Worm (Caenorhabditis elegans) whole organism, L1 larva: ENCODE data around the gene sna-3.
A peak's percentile ranks its signal among the peaks of the same experiment; 100 is the strongest.

Experiments
- C04F5.9 ChIP-seq: sonication (generic microtip); optimal IDR thresholded peaks from 2 replicates; lab custom pipeline; 2016; ENCODE audit warnings: missing genetic modification characterization, missing compliant biosample characterization
- C16A3.4 ChIP-seq: fragments of 150-350 bp; optimal IDR thresholded peaks from 2 replicates; lab custom pipeline; 2014; ENCODE audit warnings: missing biosample characterization, missing genetic modification characterization
- C34B4.2 ChIP-seq: sonication (generic microtip); optimal IDR thresholded peaks from 2 replicates; lab custom pipeline; 2017; ENCODE audit warnings: mild to moderate bottlenecking, missing genetic modification characterization, missing compliant biosample characterization
- alr-1 ChIP-seq: fragments of 200-800 bp; sonication (Bioruptor generic); optimal IDR thresholded peaks from 2 replicates; lab custom pipeline; 2018; ENCODE audit warnings: borderline replicate concordance, mild to moderate bottlenecking, missing genetic modification characterization, missing compliant biosample characterization
- ama-1 ChIP-seq: fragments of 150-350 bp; optimal IDR thresholded peaks from 2 replicates; lab custom pipeline; 2014
- blmp-1 ChIP-seq: fragments of 150-350 bp; optimal IDR thresholded peaks from 2 replicates; lab custom pipeline; 2014; ENCODE audit warnings: missing biosample characterization, missing genetic modification characterization
- dpl-1 ChIP-seq, 3 experiments: fragments of 150-350 bp in 2 of 3; sonication (generic microtip) in 1 of 3; optimal IDR thresholded peaks; 2 replicates each; lab custom pipeline; 2014 to 2017; ENCODE audit warnings: missing biosample characterization in 3 of 3, missing genetic modification characterization in 3 of 3, missing genetic modification reagents in 3 of 3
- dsc-1 ChIP-seq: sonication (generic microtip); optimal IDR thresholded peaks from 2 replicates; lab custom pipeline; 2016; ENCODE audit warnings: mild to moderate bottlenecking, missing genetic modification characterization, missing compliant biosample characterization
- efl-1 ChIP-seq, 4 experiments: fragments of 150-350 bp; optimal IDR thresholded peaks in 3 of 4; peaks in 1 of 4; 1 replicate in 1 of 4; 2 replicates in 3 of 4; lab custom pipeline; 2014; ENCODE audit warnings: missing biosample characterization in 2 of 4, missing genetic modification characterization in 2 of 4, missing genetic modification reagents in 2 of 4
- egl-13 ChIP-seq: sonication (generic microtip); optimal IDR thresholded peaks from 2 replicates; lab custom pipeline; 2016; ENCODE audit warnings: missing genotype, missing genetic modification reagents, missing genetic modification characterization, missing compliant biosample characterization
- elt-2 ChIP-seq: sonication (generic microtip); optimal IDR thresholded peaks from 2 replicates; lab custom pipeline; 2016; ENCODE audit warnings: missing genetic modification characterization, mild to moderate bottlenecking, inconsistent platforms, missing compliant biosample characterization, missing genetic modification reagents
- fkh-4 ChIP-seq: sonication (generic microtip); optimal IDR thresholded peaks from 2 replicates; lab custom pipeline; 2016; ENCODE audit warnings: missing compliant biosample characterization, missing genetic modification characterization, borderline replicate concordance
- fos-1 ChIP-seq: fragments of 150-350 bp; optimal IDR thresholded peaks from 2 replicates; lab custom pipeline; 2014; ENCODE audit warnings: missing biosample characterization, missing genetic modification characterization
- grh-1 ChIP-seq: fragments of 200-800 bp; sonication (Bioruptor generic); IDR thresholded peaks from 2 replicates; pipeline ENCODE4 v1.3.6; 2022; ENCODE audit warnings: missing genetic modification reagents, missing genetic modification characterization, missing compliant biosample characterization
- hlh-17 ChIP-seq: fragments of 200-800 bp; sonication (Bioruptor generic); optimal IDR thresholded peaks from 2 replicates; lab custom pipeline; 2018; ENCODE audit warnings: missing genetic modification characterization, mild to moderate bottlenecking, missing compliant biosample characterization, moderate library complexity, borderline replicate concordance
- hlh-4 ChIP-seq: sonication (generic microtip); optimal IDR thresholded peaks from 2 replicates; lab custom pipeline; 2016; ENCODE audit warnings: mild to moderate bottlenecking, missing genetic modification characterization, missing compliant biosample characterization
- hpl-2 ChIP-seq: fragments of 150-350 bp; optimal IDR thresholded peaks from 2 replicates; lab custom pipeline; 2014; ENCODE audit warnings: missing biosample characterization, missing genetic modification reagents, missing genetic modification characterization
- irx-1 ChIP-seq: sonication (generic microtip); optimal IDR thresholded peaks from 2 replicates; lab custom pipeline; 2016; ENCODE audit warnings: missing genetic modification characterization, missing compliant biosample characterization
- isw-1 ChIP-seq: fragments of 200-800 bp; sonication (Bioruptor generic); IDR thresholded peaks from 2 replicates; pipeline ENCODE4 v1.3.6; 2022; ENCODE audit warnings: missing genetic modification characterization, missing compliant biosample characterization
- jun-1 ChIP-seq: fragments of 150-350 bp; optimal IDR thresholded peaks from 2 replicates; lab custom pipeline; 2014; ENCODE audit warnings: missing biosample characterization, missing genetic modification reagents, missing genetic modification characterization
- lin-14 ChIP-seq: fragments of 200-800 bp; sonication (Bioruptor generic); optimal IDR thresholded peaks from 2 replicates; lab custom pipeline; 2018; ENCODE audit warnings: mild to moderate bottlenecking, missing genetic modification characterization, moderate library complexity, missing compliant biosample characterization
- lin-15B ChIP-seq: fragments of 150-350 bp; sonication (generic microtip); optimal IDR thresholded peaks from 3 replicates; lab custom pipeline; 2014; ENCODE audit warnings: missing biosample characterization, missing genetic modification characterization
- lin-35 ChIP-seq, 2 experiments: fragments of 150-350 bp; optimal IDR thresholded peaks; 2 replicates each; lab custom pipeline; 2014; ENCODE audit warnings: missing biosample characterization in 2 of 2, missing genetic modification characterization in 2 of 2, missing genetic modification reagents in 2 of 2
- lin-39 ChIP-seq: fragments of 150-350 bp; optimal IDR thresholded peaks from 2 replicates; lab custom pipeline; 2014; ENCODE audit warnings: missing biosample characterization, missing genetic modification reagents, missing genetic modification characterization
- lsy-2 ChIP-seq, 2 experiments: fragments of 150-350 bp; optimal IDR thresholded peaks; 2 replicates each; lab custom pipeline; 2014; ENCODE audit warnings: missing biosample characterization in 2 of 2, missing genetic modification characterization in 2 of 2
- mdl-1 ChIP-seq, 2 experiments: fragments of 150-350 bp; optimal IDR thresholded peaks; 2 replicates each; lab custom pipeline; 2014 to 2017; ENCODE audit warnings: missing biosample characterization in 2 of 2, missing genetic modification characterization in 2 of 2, inconsistent platforms in 1 of 2
- nhr-11 ChIP-seq: fragments of 150-350 bp; optimal IDR thresholded peaks from 2 replicates; lab custom pipeline; 2014; ENCODE audit warnings: missing biosample characterization, missing genetic modification characterization
- nhr-12 ChIP-seq: sonication (generic microtip); optimal IDR thresholded peaks from 2 replicates; lab custom pipeline; 2017; ENCODE audit warnings: missing biosample characterization, missing genetic modification characterization
- nhr-20 ChIP-seq: sonication (generic microtip); optimal IDR thresholded peaks from 2 replicates; lab custom pipeline; 2016; ENCODE audit warnings: mild to moderate bottlenecking, missing genetic modification characterization, missing compliant biosample characterization
- nhr-71 ChIP-seq: sonication (generic microtip); optimal IDR thresholded peaks from 2 replicates; lab custom pipeline; 2016; ENCODE audit warnings: mild to moderate bottlenecking, missing genetic modification characterization, moderate library complexity, missing compliant biosample characterization
- nhr-90 ChIP-seq: sonication (generic microtip); optimal IDR thresholded peaks from 2 replicates; lab custom pipeline; 2016; ENCODE audit warnings: mild to moderate bottlenecking, missing genetic modification characterization, missing compliant biosample characterization; ENCODE audit not compliant: poor library complexity
- pag-3 ChIP-seq: sonication (generic microtip); optimal IDR thresholded peaks from 2 replicates; lab custom pipeline; 2017; ENCODE audit warnings: missing genetic modification characterization, mild to moderate bottlenecking, missing compliant biosample characterization, antibody characterized with exemption, borderline replicate concordance; ENCODE audit not compliant: insufficient read depth
- snpc-4 ChIP-seq: fragments of 150-350 bp; optimal IDR thresholded peaks from 2 replicates; lab custom pipeline; 2014; ENCODE audit warnings: missing biosample characterization, missing genetic modification characterization
- snu-23 ChIP-seq: sonication (generic microtip); optimal IDR thresholded peaks from 2 replicates; lab custom pipeline; 2016; ENCODE audit warnings: missing genetic modification characterization, missing compliant biosample characterization
- sup-37 ChIP-seq: fragments of 200-800 bp; sonication (Bioruptor generic); optimal IDR thresholded peaks from 2 replicates; lab custom pipeline; 2018; ENCODE audit warnings: mild to moderate bottlenecking, missing genetic modification characterization, missing compliant biosample characterization
- tbx-2 ChIP-seq: sonication (generic microtip); optimal IDR thresholded peaks from 2 replicates; lab custom pipeline; 2016; ENCODE audit warnings: missing genetic modification characterization, missing compliant biosample characterization
- unc-98 ChIP-seq: fragments of 200-800 bp; sonication (Bioruptor generic); IDR thresholded peaks from 2 replicates; pipeline ENCODE4 v1.3.6; 2022; ENCODE audit warnings: missing genetic modification characterization, missing compliant biosample characterization
- vab-15 ChIP-seq: sonication (generic microtip); optimal IDR thresholded peaks from 2 replicates; lab custom pipeline; 2017; ENCODE audit warnings: missing genotype, mild to moderate bottlenecking, missing genetic modification characterization, missing compliant biosample characterization
- xbp-1 ChIP-seq: sonication (generic microtip); optimal IDR thresholded peaks from 2 replicates; lab custom pipeline; 2016; ENCODE audit warnings: missing genetic modification characterization, missing compliant biosample characterization
- zag-1 ChIP-seq: fragments of 150-350 bp; optimal IDR thresholded peaks from 2 replicates; lab custom pipeline; 2014; ENCODE audit warnings: missing biosample characterization, missing genetic modification characterization
- ztf-11 ChIP-seq, 2 experiments: sonication (generic microtip); optimal IDR thresholded peaks; 2 replicates each; lab custom pipeline; 2016 to 2017; ENCODE audit warnings: missing genetic modification characterization in 2 of 2, missing biosample characterization in 1 of 2, missing compliant biosample characterization in 1 of 2

sna-3 gene

ce11 chrIII:6248064-6248687 is 42.2 kb upstream of the sna-3 start, which contains the start of the genes gen-1 and stt-3:
Gene gen-1 (minus strand): TSS chrIII:6248158.
Gene stt-3 (plus strand): TSS chrIII:6248637.
- no peak for TF ChIP-seq ama-1 (lab: Kevin White, UChicago)
- no peak for TF ChIP-seq hpl-2 (GFP tag; lab: Kevin White, UChicago)
- TF ChIP-seq xbp-1 (tag; lab: Kevin White, UChicago) = peak; percentile 2
- no peak for TF ChIP-seq hlh-17 (GFP tag; lab: Kevin White, UChicago)
- TF ChIP-seq efl-1 (optimal IDR thresholded peaks at IDR 0.05; lab: Kevin White, UChicago) = peak; percentile 46 to 50
- peak; percentile 21 to 90 for TF ChIP-seq efl-1 (GFP tag; optimal IDR thresholded peaks at IDR 0.05 in 1 of 2; lab: Kevin White, UChicago)
- TF ChIP-seq snpc-4 (tag; lab: Kevin White, UChicago) = no peak
- no peak for TF ChIP-seq nhr-20 (tag; lab: Kevin White, UChicago)
- peak in 2 of 3 experiments; percentile 42 to 56 for TF ChIP-seq dpl-1 (GFP tag; optimal IDR thresholded peaks at IDR 0.05; lab: Kevin White, UChicago)
- peak; percentile 1 for TF ChIP-seq lin-15B (tag; lab: Kevin White, UChicago)
- TF ChIP-seq lin-35 (GFP tag; optimal IDR thresholded peaks at IDR 0.05; lab: Kevin White, UChicago) = peak; percentile 2 to 65
- peak in 1 of 2 experiments; percentile 48 for TF ChIP-seq lsy-2 (tag; optimal IDR thresholded peaks at IDR 0.05; lab: Kevin White, UChicago)

ce11 chrIII:6245728-6246127 is 39.7 kb upstream of the sna-3 start, which contains the start of gene bcas-2:
Gene bcas-2 (minus strand): TSS chrIII:6245828.
- TF ChIP-seq alr-1 (tag; lab: Kevin White, UChicago) = no peak

ce11 chrIII:6240528-6240927 is 34.5 kb upstream of the sna-3 start, which contains the start of gene T12A2.3:
Gene T12A2.3 (plus strand): TSS chrIII:6240828.
- no peak for TF ChIP-seq lin-39
- no peak for TF ChIP-seq ztf-11 (tag; optimal IDR thresholded peaks at IDR 0.05; lab: Kevin White, UChicago)
- no peak for TF ChIP-seq ama-1 (lab: Kevin White, UChicago)
- TF ChIP-seq nhr-12 (tag; lab: Kevin White, UChicago) = no peak
- no peak for TF ChIP-seq nhr-20 (tag; lab: Kevin White, UChicago)
- TF ChIP-seq isw-1 (GFP tag; lab: Robert Waterston, UW) = no peak
- TF ChIP-seq zag-1 (tag; lab: Kevin White, UChicago) = no peak
- no peak for TF ChIP-seq sup-37 (GFP tag; lab: Kevin White, UChicago)

- TF ChIP-seq fkh-4 (tag; lab: Kevin White, UChicago) (no peak), egl-13 (tag; lab: Kevin White, UChicago) (no peak)
Observed at ce11 chrIII:6236649-6237048, 30.6 kb upstream of the sna-3 start, which contains the start of gene T12A2.21. Gene T12A2.21 (minus strand): TSS chrIII:6236749.

- TF ChIP-seq vab-15 (tag; lab: Kevin White, UChicago) = no peak
- peak; percentile 69 for TF ChIP-seq elt-2 (tag; lab: Kevin White, UChicago)
- TF ChIP-seq tbx-2 (tag; lab: Kevin White, UChicago) = no peak
- TF ChIP-seq jun-1 (tag; lab: Kevin White, UChicago) = peak; percentile 1
- TF ChIP-seq C34B4.2 (tag; lab: Kevin White, UChicago) = no peak
- TF ChIP-seq lin-14 (GFP tag; lab: Kevin White, UChicago) = no peak
- TF ChIP-seq dsc-1 (tag; lab: Kevin White, UChicago) = no peak
- TF ChIP-seq nhr-20 (tag; lab: Kevin White, UChicago) = peak; percentile 20
- TF ChIP-seq hlh-4 (tag; lab: Kevin White, UChicago) = no peak
- no peak for TF ChIP-seq grh-1
- TF ChIP-seq nhr-11 (tag; lab: Kevin White, UChicago) = no peak
- no peak for TF ChIP-seq nhr-90 (tag; lab: Kevin White, UChicago)
- no peak for TF ChIP-seq egl-13 (tag; lab: Kevin White, UChicago)
- peak in 1 of 2 experiments; percentile 4 for TF ChIP-seq efl-1 (optimal IDR thresholded peaks at IDR 0.05; lab: Kevin White, UChicago)
- TF ChIP-seq efl-1 (GFP tag; optimal IDR thresholded peaks at IDR 0.05 in 1 of 2; lab: Kevin White, UChicago) = peak in 1 of 2 experiments; percentile 83
- TF ChIP-seq snu-23 (GFP tag; lab: Kevin White, UChicago) = no peak
- TF ChIP-seq pag-3 (tag; lab: Kevin White, UChicago) = no peak
- TF ChIP-seq irx-1 = no peak
- TF ChIP-seq unc-98 (GFP tag; lab: Robert Waterston, UW) = no peak
- TF ChIP-seq blmp-1 (tag; lab: Kevin White, UChicago) = peak; percentile 39
- TF ChIP-seq C04F5.9 = no peak
- peak; percentile 1 for TF ChIP-seq C16A3.4
- TF ChIP-seq fos-1 (tag; lab: Kevin White, UChicago) = no peak
- no peak for TF ChIP-seq zag-1 (tag; lab: Kevin White, UChicago)
- no peak for TF ChIP-seq mdl-1 (tag; optimal IDR thresholded peaks at IDR 0.05; lab: Kevin White, UChicago)
- no peak for TF ChIP-seq nhr-71 (tag; lab: Kevin White, UChicago)
- TF ChIP-seq nhr-12 (tag; lab: Kevin White, UChicago) = no peak
- TF ChIP-seq sup-37 (GFP tag; lab: Kevin White, UChicago) = no peak
Observed at ce11 chrIII:6231880-6232279, 25.9 kb upstream of the sna-3 start.
